Worm (Caenorhabditis elegans): ENCODE results near the gene Y62H9A.13.

ce11 chrX:11934933-11935332, 18.1 kb downstream of the Y62H9A.13 start:
- TF ChIP-seq pha-4 (tag; optimal IDR thresholded peaks at IDR 0.05) (no peak), ceh-24 (tag; optimal IDR thresholded peaks at IDR 0.05) (no peak), pqm-1 (tag; optimal IDR thresholded peaks at IDR 0.05) (no peak), lin-11 (tag; optimal IDR thresholded peaks at IDR 0.05) (peak; percentile 44), ttx-3 (tag; optimal IDR thresholded peaks at IDR 0.05) (peak; percentile 1), ama-1 (optimal IDR thresholded peaks at IDR 0.05) (no peak), nhr-11 (tag; optimal IDR thresholded peaks at IDR 0.05) (no peak), sox-4 (tag; optimal IDR thresholded peaks at IDR 0.05) (peak; percentile 64), gmeb-2 (tag; optimal IDR thresholded peaks at IDR 0.05) (no peak), pax-1 (tag; optimal IDR thresholded peaks at IDR 0.05) (no peak), rnt-1 (tag; optimal IDR thresholded peaks at IDR 0.05) (peak; percentile 18), dve-1 (tag; optimal IDR thresholded peaks at IDR 0.05) (peak; percentile 21)

Measured in whole organism, late embryonic.